Worm (Caenorhabditis elegans): ENCODE results near the gene K02D10.1.

The K02D10.1 gene

DNA sequence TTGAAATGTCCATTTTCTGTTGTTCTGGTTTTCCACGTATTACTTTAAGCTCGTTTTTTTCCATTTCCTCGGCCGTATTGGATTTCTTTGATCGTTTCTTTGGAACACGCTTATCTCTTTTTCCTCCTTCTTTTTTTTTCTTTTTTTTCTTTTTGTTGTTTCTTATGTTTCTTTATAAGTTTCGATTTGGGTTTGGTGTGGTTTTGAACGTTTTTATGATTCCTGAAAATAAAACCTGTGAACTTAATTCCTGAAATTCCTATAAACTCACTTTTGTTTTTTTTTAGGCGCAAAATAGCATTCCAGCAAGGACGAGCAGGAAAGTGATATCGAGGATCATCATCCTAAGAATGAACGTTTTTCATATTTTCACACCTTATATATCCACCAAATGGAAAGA is 1.8 kb downstream of the K02D10.1 start, which contains the start of gene K02D10.2:
TSS of gene K02D10.2 (minus strand) at position 101 of the 400 bp plus-strand sequence.
- no peak for TF ChIP-seq tab-1 (GFP tag; IDR thresholded peaks at IDR 0.05)

ce11 chrIII:8771851-8772250 is 2.5 kb downstream of the K02D10.1 start, which contains the start of gene K02D10.3:
K02D10.3 (minus strand) TSS chrIII:8771951.
- TF ChIP-seq flt-1 (GFP tag; IDR thresholded peaks at IDR 0.05), result no peak

DNA sequence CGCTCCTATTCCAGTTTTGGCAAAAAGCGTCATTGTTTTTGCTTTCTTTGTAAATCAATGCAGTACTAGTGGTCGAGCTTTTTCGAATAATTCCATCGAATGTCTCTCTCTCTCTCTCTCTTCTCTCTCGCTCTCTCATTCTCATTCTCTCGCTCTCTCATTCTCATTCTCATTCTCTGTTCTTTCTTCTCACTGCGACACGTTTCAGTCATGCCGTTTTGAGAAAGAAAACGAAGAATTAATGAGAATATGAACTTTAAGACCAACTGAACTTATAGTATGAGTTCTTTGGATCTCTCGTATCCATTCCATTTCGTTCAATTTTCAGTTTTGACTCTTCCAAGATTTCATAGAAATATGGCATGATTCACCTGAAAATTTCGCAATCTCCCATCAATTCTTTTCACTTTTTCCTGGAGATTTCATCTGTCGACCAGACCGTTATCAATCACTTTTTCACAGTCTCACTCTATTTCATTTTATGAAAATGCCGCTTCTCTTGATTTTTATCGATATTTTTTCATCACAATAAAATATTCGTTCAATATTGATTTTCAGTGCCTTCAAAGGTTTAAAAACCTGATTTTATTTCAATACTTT is 3.2 kb downstream of the K02D10.1 start:
- TF ChIP-seq klf-2 (GFP tag; conservative IDR thresholded peaks at IDR 0.05), result no peak

DNA sequence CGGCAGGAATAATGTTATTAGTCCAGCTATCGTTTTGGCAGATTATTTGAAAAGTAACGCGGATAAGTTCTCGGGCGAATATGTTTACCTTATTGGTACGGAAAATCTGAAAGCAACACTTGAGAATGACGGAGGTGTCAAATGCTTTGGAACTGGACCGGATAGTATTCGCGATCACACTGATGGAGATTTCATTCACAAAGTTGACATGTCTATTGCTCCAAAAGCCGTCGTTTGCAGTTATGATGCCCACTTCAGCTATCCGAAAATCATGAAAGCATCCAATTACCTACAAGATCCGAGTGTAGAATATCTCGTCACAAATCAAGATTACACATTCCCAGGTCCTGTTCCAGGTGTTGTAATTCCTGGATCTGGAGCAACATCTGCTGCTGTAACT is 4.0 kb downstream of the K02D10.1 start:
- TF ChIP-seq cog-1 (tag; optimal IDR thresholded peaks at IDR 0.05), result no peak
- no peak for TF ChIP-seq klf-2 (GFP tag; conservative IDR thresholded peaks at IDR 0.05)
- no peak for TF ChIP-seq ztf-23 (GFP tag; IDR thresholded peaks at IDR 0.05)
- TF ChIP-seq ztf-29 (GFP tag; IDR thresholded peaks at IDR 0.05), result no peak

- TF ChIP-seq ref-1 (GFP tag; conservative IDR thresholded peaks at IDR 0.05) (no peak), cog-1 (tag; optimal IDR thresholded peaks at IDR 0.05) (no peak), klf-2 (GFP tag; conservative IDR thresholded peaks at IDR 0.05) (no peak), tab-1 (GFP tag; IDR thresholded peaks at IDR 0.05) (no peak), ztf-29 (GFP tag; IDR thresholded peaks at IDR 0.05) (no peak), T22C8.4 (GFP tag; IDR thresholded peaks at IDR 0.05) (no peak), med-1 (GFP tag; optimal IDR thresholded peaks at IDR 0.05; ENCODE audit: insufficient read depth) (no peak), ztf-23 (GFP tag; IDR thresholded peaks at IDR 0.05) (no peak), flt-1 (GFP tag; IDR thresholded peaks at IDR 0.05) (no peak)
Observed at ce11 chrIII:8775953-8776352, 6.6 kb downstream of the K02D10.1 start, which contains the start of gene snap-29. snap-29 (plus strand) TSS chrIII:8776253.

DNA sequence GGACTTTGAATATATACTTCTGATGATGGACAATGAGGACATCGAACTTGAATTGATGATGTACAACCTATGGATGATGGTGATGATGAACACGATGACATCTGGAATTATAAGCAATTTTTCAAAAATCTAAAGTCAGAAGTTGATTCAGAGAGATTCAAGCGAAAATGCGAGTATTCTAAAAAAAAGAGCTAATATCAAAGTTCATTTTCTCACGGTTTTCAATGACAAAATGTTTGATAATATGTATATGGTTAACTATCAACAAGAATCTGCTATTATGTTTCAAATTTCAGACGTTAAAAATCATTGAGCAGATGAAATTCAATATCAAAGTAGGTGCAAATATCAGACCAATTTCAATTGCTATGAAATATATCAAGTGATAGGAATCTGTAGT is 10.6 kb downstream of the K02D10.1 start, which contains the start of gene K02D10.4:
TSS of gene K02D10.4 (minus strand) at position 101 of the 400 bp plus-strand sequence.
- TF ChIP-seq ref-1 (GFP tag; conservative IDR thresholded peaks at IDR 0.05), result no peak
- no peak for TF ChIP-seq ztf-29 (GFP tag; IDR thresholded peaks at IDR 0.05)
- TF ChIP-seq klf-2 (GFP tag; conservative IDR thresholded peaks at IDR 0.05), result no peak
- TF ChIP-seq tab-1 (GFP tag; IDR thresholded peaks at IDR 0.05), result no peak
- TF ChIP-seq flt-1 (GFP tag; IDR thresholded peaks at IDR 0.05), result no peak
- TF ChIP-seq T22C8.4 (GFP tag; IDR thresholded peaks at IDR 0.05), result no peak
- no peak for TF ChIP-seq med-1 (GFP tag; optimal IDR thresholded peaks at IDR 0.05; ENCODE audit: insufficient read depth)

DNA sequence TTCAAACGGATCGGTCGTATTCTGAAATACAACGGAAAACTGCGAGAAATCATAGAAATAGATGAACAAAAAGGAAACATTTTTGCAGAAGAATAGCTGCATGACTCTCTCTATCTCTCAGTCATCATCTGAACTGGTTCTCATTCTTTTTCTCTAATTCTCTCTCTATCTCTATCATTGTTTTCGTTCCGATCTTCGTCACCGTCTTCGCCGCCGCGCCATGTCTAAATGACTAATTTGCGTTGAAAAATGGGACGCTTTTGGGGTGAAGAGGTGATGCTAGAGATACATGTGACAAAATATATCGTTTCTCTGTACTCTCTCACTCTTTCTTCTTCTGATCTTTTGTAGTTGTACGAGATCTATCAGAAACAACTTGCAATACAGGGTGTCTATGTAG is 11.1 kb downstream of the K02D10.1 start:
- TF ChIP-seq ztf-23 (GFP tag; IDR thresholded peaks at IDR 0.05) (no peak), ref-1 (GFP tag; conservative IDR thresholded peaks at IDR 0.05) (no peak), tab-1 (GFP tag; IDR thresholded peaks at IDR 0.05) (no peak), flt-1 (GFP tag; IDR thresholded peaks at IDR 0.05) (no peak), cog-1 (tag; optimal IDR thresholded peaks at IDR 0.05) (no peak), T22C8.4 (GFP tag; IDR thresholded peaks at IDR 0.05) (no peak), klf-2 (GFP tag; conservative IDR thresholded peaks at IDR 0.05) (no peak), med-1 (GFP tag; optimal IDR thresholded peaks at IDR 0.05; ENCODE audit: insufficient read depth) (no peak), ztf-29 (GFP tag; IDR thresholded peaks at IDR 0.05) (no peak)

- TF ChIP-seq T22C8.4 (GFP tag; IDR thresholded peaks at IDR 0.05) (no peak), med-1 (GFP tag; optimal IDR thresholded peaks at IDR 0.05; ENCODE audit: insufficient read depth) (no peak), ref-1 (GFP tag; conservative IDR thresholded peaks at IDR 0.05) (no peak), cog-1 (tag; optimal IDR thresholded peaks at IDR 0.05) (no peak), ztf-29 (GFP tag; IDR thresholded peaks at IDR 0.05) (no peak), tab-1 (GFP tag; IDR thresholded peaks at IDR 0.05) (no peak), ztf-23 (GFP tag; IDR thresholded peaks at IDR 0.05) (no peak)
Observed at ce11 chrIII:8782080-8782479, 12.7 kb downstream of the K02D10.1 start.

DNA sequence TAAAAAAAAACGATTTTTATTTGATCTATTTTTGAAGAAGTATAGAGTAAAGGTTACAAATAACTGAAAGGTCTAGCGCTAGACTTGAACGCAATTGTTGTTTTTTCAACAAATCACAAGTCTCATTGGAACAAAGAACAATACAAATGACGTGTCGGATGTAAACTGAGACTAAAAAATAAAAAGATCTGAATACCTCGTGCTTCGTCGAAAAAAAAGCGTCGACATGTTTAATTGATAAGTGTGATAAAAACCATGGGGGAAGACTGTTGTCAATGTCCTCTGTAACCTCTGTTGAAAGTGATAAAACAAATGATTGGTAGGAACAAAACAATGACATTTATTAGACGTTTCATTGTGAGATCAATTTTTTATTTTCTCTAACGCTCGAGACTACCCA is 13.4 kb downstream of the K02D10.1 start:
- TF ChIP-seq ref-1 (GFP tag; conservative IDR thresholded peaks at IDR 0.05) (no peak), tab-1 (GFP tag; IDR thresholded peaks at IDR 0.05) (no peak), T22C8.4 (GFP tag; IDR thresholded peaks at IDR 0.05) (no peak), med-1 (GFP tag; optimal IDR thresholded peaks at IDR 0.05; ENCODE audit: insufficient read depth) (no peak), cog-1 (tag; optimal IDR thresholded peaks at IDR 0.05) (no peak), ztf-23 (GFP tag; IDR thresholded peaks at IDR 0.05) (no peak), flt-1 (GFP tag; IDR thresholded peaks at IDR 0.05) (no peak), klf-2 (GFP tag; conservative IDR thresholded peaks at IDR 0.05) (no peak), ztf-29 (GFP tag; IDR thresholded peaks at IDR 0.05) (no peak)

- no peak for TF ChIP-seq flt-1 (GFP tag; IDR thresholded peaks at IDR 0.05)
- no peak for TF ChIP-seq T22C8.4 (GFP tag; IDR thresholded peaks at IDR 0.05)
- TF ChIP-seq tab-1 (GFP tag; IDR thresholded peaks at IDR 0.05), result no peak
- TF ChIP-seq ztf-23 (GFP tag; IDR thresholded peaks at IDR 0.05), result no peak
- no peak for TF ChIP-seq cog-1 (tag; optimal IDR thresholded peaks at IDR 0.05)
Observed at ce11 chrIII:8784500-8784899, 15.2 kb downstream of the K02D10.1 start.

ce11 chrIII:8785426-8785825 is 16.1 kb downstream of the K02D10.1 start:
- no peak for TF ChIP-seq T22C8.4 (GFP tag; IDR thresholded peaks at IDR 0.05)
- no peak for TF ChIP-seq klf-2 (GFP tag; conservative IDR thresholded peaks at IDR 0.05)
- TF ChIP-seq tab-1 (GFP tag; IDR thresholded peaks at IDR 0.05), result no peak
- no peak for TF ChIP-seq ztf-29 (GFP tag; IDR thresholded peaks at IDR 0.05)
- TF ChIP-seq flt-1 (GFP tag; IDR thresholded peaks at IDR 0.05), result no peak
- no peak for TF ChIP-seq cog-1 (tag; optimal IDR thresholded peaks at IDR 0.05)
